Fruit fly (Drosophila melanogaster): ENCODE measurements around the gene CG33922.

dm6 chr2L:1365037-1365436 lies 21.1 kb upstream of the CG33922 start:
- TF ChIP-seq CG8319 (GFP tag; optimal IDR thresholded peaks at IDR 0.05): no peak
- no peak for TF ChIP-seq acj6 (GFP tag; optimal IDR thresholded peaks at IDR 0.05)
- no peak for TF ChIP-seq Hr39 (GFP tag; optimal IDR thresholded peaks at IDR 0.05)
- no peak for TF ChIP-seq CG9139 (GFP tag; optimal IDR thresholded peaks at IDR 0.05)
- no peak for TF ChIP-seq CG11902 (GFP tag; optimal IDR thresholded peaks at IDR 0.05)
- TF ChIP-seq CG34406 (GFP tag; optimal IDR thresholded peaks at IDR 0.05): no peak
- no peak for TF ChIP-seq fd85E (GFP tag; optimal IDR thresholded peaks at IDR 0.05)
- no peak for TF ChIP-seq eg (GFP tag; IDR thresholded peaks at IDR 0.05)
- no peak for TF ChIP-seq CG8632 (GFP tag; optimal IDR thresholded peaks at IDR 0.05)
- TF ChIP-seq CG7368 (GFP tag; optimal IDR thresholded peaks at IDR 0.05): no peak
- no peak for TF ChIP-seq CG3032 (tag; optimal IDR thresholded peaks at IDR 0.05)
- no peak for TF ChIP-seq OdsH (GFP tag; optimal IDR thresholded peaks at IDR 0.05)
- TF ChIP-seq Hr38 (GFP tag; optimal IDR thresholded peaks at IDR 0.05): no peak
- no peak for TF ChIP-seq CG6792 (GFP tag; optimal IDR thresholded peaks at IDR 0.05)
